Fruit fly (Drosophila melanogaster): ENCODE data around the gene CG34345.

Gene CG34345

dm6 chr2L:6632307-6632706, 9.4 kb downstream of the CG34345 start, which contains the start of gene Oatp26F:
TSS of gene Oatp26F (minus strand) at chr2L:6632407.
- TF ChIP-seq Ets65A (GFP tag) (peak; percentile 26), Med (GFP tag) (peak; percentile 54), Dref (GFP tag; IDR thresholded peaks at IDR 0.05) (0 out of 2 replicates have a peak, but pooled peaks have one; percentile 18), croc (GFP tag; conservative IDR thresholded peaks at IDR 0.05) (no peak), Mrtf (GFP tag; IDR thresholded peaks at IDR 0.05) (0 out of 3 replicates have a peak, but pooled peaks have one; percentile 16), Bgb (GFP tag; IDR thresholded peaks at IDR 0.05; ENCODE audit: partially characterized antibody) (0 out of 2 replicates have a peak, but pooled peaks have one; percentile 24)

dm6 chr2L:6643218-6643756, 20.4 kb downstream of the CG34345 start:
- TF ChIP-seq insv (GFP tag; optimal IDR thresholded peaks at IDR 0.05) (no peak), CG7987 (GFP tag; optimal IDR thresholded peaks at IDR 0.05) (peak; percentile 60), CG1603 (tag; optimal IDR thresholded peaks at IDR 0.05) (no peak), her (GFP tag; optimal IDR thresholded peaks at IDR 0.05) (no peak), CG32772 (GFP tag; IDR thresholded peaks at IDR 0.05) (peak; percentile 12; the same call in 1 of the 2 replicates), Dip3 (GFP tag; optimal IDR thresholded peaks at IDR 0.05) (no peak), Med (GFP tag) (peak; percentile 3), Adf1 (GFP tag; IDR thresholded peaks at IDR 0.05) (peak; percentile 17; the same call in 1 of the 2 replicates), CG3281 (GFP tag; optimal IDR thresholded peaks at IDR 0.05) (peak; percentile 10), exex (tag; optimal IDR thresholded peaks at IDR 0.05) (peak; percentile 64), CG8359 (GFP tag; optimal IDR thresholded peaks at IDR 0.05; ENCODE audit: borderline replicate concordance) (no peak), CG10147 (GFP tag; optimal IDR thresholded peaks at IDR 0.05) (peak; percentile 15), CG8281 (tag; optimal IDR thresholded peaks at IDR 0.05) (peak; percentile 98), Dbx (GFP tag; IDR thresholded peaks at IDR 0.05) (0 out of 3 replicates have a peak, but pooled peaks have one; percentile 39), sd (tag; optimal IDR thresholded peaks at IDR 0.05) (peak; percentile 35), CG5245 (GFP tag; optimal IDR thresholded peaks at IDR 0.05) (no peak), GATAe (GFP tag; conservative IDR thresholded peaks at IDR 0.05) (peak; percentile 18; the same call in 1 of the 2 replicates), ERR (GFP tag; optimal IDR thresholded peaks at IDR 0.05) (no peak), sug (tag; optimal IDR thresholded peaks at IDR 0.05) (peak; percentile 37), CG2120 (GFP tag; optimal IDR thresholded peaks at IDR 0.05) (peak; percentile 20), CG18599 (GFP tag; optimal IDR thresholded peaks at IDR 0.05) (peak; percentile 44), CG34376 (GFP tag; optimal IDR thresholded peaks at IDR 0.05) (peak; percentile 29), CG6813 (GFP tag; optimal IDR thresholded peaks at IDR 0.05) (peak; percentile 43), lab (GFP tag; optimal IDR thresholded peaks at IDR 0.05) (peak; percentile 56), grn (GFP tag; optimal IDR thresholded peaks at IDR 0.05) (peak; percentile 80), sens (GFP tag) (peak; percentile 28), mirr (GFP tag; optimal IDR thresholded peaks at IDR 0.05) (peak; percentile 46)

dm6 chr2L:6644421-6645059, 21.6 kb downstream of the CG34345 start:
- TF ChIP-seq pum (GFP tag; optimal IDR thresholded peaks at IDR 0.05) (no peak), CG12769 (tag; optimal IDR thresholded peaks at IDR 0.05) (peak; percentile 86), kni (GFP tag; optimal IDR thresholded peaks at IDR 0.05) (peak; percentile 5), CG4820 (GFP tag; optimal IDR thresholded peaks at IDR 0.05) (no peak), CG7372 (GFP tag; IDR thresholded peaks at IDR 0.05) (no peak), Six4 (GFP tag; optimal IDR thresholded peaks at IDR 0.05) (no peak), mam (GFP tag; optimal IDR thresholded peaks at IDR 0.05) (no peak), Pdp1 (GFP tag; optimal IDR thresholded peaks at IDR 0.05) (peak in 1 of 2 experiments; percentile 88), CoRest (tag; optimal IDR thresholded peaks at IDR 0.05) (no peak), ems (GFP tag; optimal IDR thresholded peaks at IDR 0.05) (no peak), Sox102F (GFP tag; optimal IDR thresholded peaks at IDR 0.05) (no peak), sens (GFP tag) (peak; percentile 15), CG34224 (GFP tag; IDR thresholded peaks at IDR 0.05; ENCODE audit: partially characterized antibody) (peak; percentile 49; the same call in 2 of the 3 replicates), CG4617 (GFP tag; optimal IDR thresholded peaks at IDR 0.05; ENCODE audit: borderline replicate concordance) (no peak), Trl (optimal IDR thresholded peaks at IDR 0.05) (peak in 1 of 2 experiments; percentile 1), Trl (GFP tag; optimal IDR thresholded peaks at IDR 0.05) (no peak), CG4328 (GFP tag; optimal IDR thresholded peaks at IDR 0.05) (no peak)

All from whole organism, embryonic.